Worm (Caenorhabditis elegans) whole organism, L2 larva: ENCODE results near the gene ZK593.3.

Source experiments
- C34F6.9 ChIP-seq: fragments of 150-350 bp; optimal IDR thresholded peaks from 2 replicates; lab custom pipeline; 2014; ENCODE audit warnings: missing biosample characterization, missing genetic modification characterization
- F13H6.1 ChIP-seq: sonication (generic microtip); optimal IDR thresholded peaks from 2 replicates; lab custom pipeline; 2016; ENCODE audit warnings: missing genetic modification characterization, missing compliant biosample characterization
- R02D3.7 ChIP-seq: fragments of 150-350 bp; optimal IDR thresholded peaks from 2 replicates; lab custom pipeline; 2014; ENCODE audit warnings: missing biosample characterization, missing genetic modification characterization
- Y55F3AM.14 ChIP-seq: fragments of 200-800 bp; sonication (Bioruptor generic); optimal IDR thresholded peaks from 2 replicates; lab custom pipeline; 2018; ENCODE audit warnings: mild to moderate bottlenecking, missing genetic modification characterization, missing compliant biosample characterization
- ZK546.5 ChIP-seq: sonication (generic microtip); optimal IDR thresholded peaks from 2 replicates; lab custom pipeline; 2017; ENCODE audit warnings: missing biosample characterization, missing genetic modification characterization
- aly-2 ChIP-seq: fragments of 150-350 bp; optimal IDR thresholded peaks from 2 replicates; lab custom pipeline; 2014; ENCODE audit warnings: missing biosample characterization, missing genetic modification characterization
- ama-1 ChIP-seq: fragments of 150-350 bp; optimal IDR thresholded peaks from 2 replicates; lab custom pipeline; 2018; ENCODE audit warnings: inconsistent platforms
- blmp-1 ChIP-seq: sonication (generic microtip); optimal IDR thresholded peaks from 2 replicates; lab custom pipeline; 2017; ENCODE audit warnings: missing genetic modification characterization, mild to moderate bottlenecking, missing compliant biosample characterization, antibody characterized with exemption, moderate library complexity; ENCODE audit not compliant: insufficient read depth
- ceh-16 ChIP-seq: fragments of 150-350 bp; optimal IDR thresholded peaks from 2 replicates; lab custom pipeline; 2014; ENCODE audit warnings: missing biosample characterization, missing genetic modification characterization
- ceh-82 ChIP-seq: fragments of 150-350 bp; optimal IDR thresholded peaks from 2 replicates; lab custom pipeline; 2014; ENCODE audit warnings: missing biosample characterization, missing genetic modification characterization
- crh-2 ChIP-seq: sonication (generic microtip); optimal IDR thresholded peaks from 2 replicates; lab custom pipeline; 2017; ENCODE audit warnings: missing biosample characterization, missing genetic modification characterization
- dmd-4 ChIP-seq: sonication (generic microtip); optimal IDR thresholded peaks from 2 replicates; lab custom pipeline; 2017; ENCODE audit warnings: missing biosample characterization, missing genetic modification characterization
- egl-27 ChIP-seq: sonication (generic microtip); optimal IDR thresholded peaks from 3 replicates; lab custom pipeline; 2017; ENCODE audit warnings: missing biosample characterization, missing genetic modification reagents, missing genetic modification characterization
- elt-1 ChIP-seq: fragments of 150-350 bp; optimal IDR thresholded peaks from 2 replicates; lab custom pipeline; 2014; ENCODE audit warnings: missing biosample characterization, missing genetic modification characterization
- fos-1 ChIP-seq: fragments of 150-350 bp; optimal IDR thresholded peaks from 2 replicates; lab custom pipeline; 2014; ENCODE audit warnings: missing biosample characterization, missing genetic modification characterization
- gmeb-1 ChIP-seq: fragments of 150-350 bp; optimal IDR thresholded peaks from 2 replicates; lab custom pipeline; 2014; ENCODE audit warnings: missing biosample characterization, missing genetic modification characterization
- lin-11 ChIP-seq: fragments of 150-350 bp; sonication (generic microtip); optimal IDR thresholded peaks from 2 replicates; lab custom pipeline; 2014; ENCODE audit warnings: missing biosample characterization, missing genetic modification characterization, inconsistent platforms, mixed read lengths
- lin-13 ChIP-seq: fragments of 150-350 bp; optimal IDR thresholded peaks from 2 replicates; lab custom pipeline; 2014; ENCODE audit warnings: missing biosample characterization, missing genetic modification reagents, missing genetic modification characterization
- lin-39 ChIP-seq: fragments of 150-350 bp; optimal IDR thresholded peaks from 2 replicates; lab custom pipeline; 2014; ENCODE audit warnings: missing biosample characterization, missing genetic modification reagents, missing genetic modification characterization
- lsy-2 ChIP-seq, 2 experiments: fragments of 150-350 bp in 1 of 2; sonication (generic microtip) in 1 of 2; optimal IDR thresholded peaks; 2 replicates each; lab custom pipeline; 2014 to 2017; ENCODE audit warnings: missing biosample characterization in 2 of 2, missing genetic modification characterization in 2 of 2
- mab-5 ChIP-seq: fragments of 150-350 bp; optimal IDR thresholded peaks from 2 replicates; lab custom pipeline; 2014; ENCODE audit warnings: missing biosample characterization, missing genetic modification characterization
- mbf-1 ChIP-seq: sonication (generic microtip); optimal IDR thresholded peaks from 2 replicates; lab custom pipeline; 2017; ENCODE audit warnings: missing biosample characterization, missing genetic modification characterization
- mdl-1 ChIP-seq, 2 experiments: fragments of 150-350 bp in 1 of 2; sonication (generic microtip) in 1 of 2; optimal IDR thresholded peaks; 2 replicates each; lab custom pipeline; 2017; ENCODE audit warnings: missing biosample characterization in 2 of 2, missing genetic modification characterization in 2 of 2
- nhr-10 ChIP-seq: sonication (generic microtip); optimal IDR thresholded peaks from 2 replicates; lab custom pipeline; 2017; ENCODE audit warnings: missing biosample characterization, missing genetic modification characterization
- nhr-11 ChIP-seq: fragments of 150-350 bp; optimal IDR thresholded peaks from 2 replicates; lab custom pipeline; 2014; ENCODE audit warnings: missing biosample characterization, missing genetic modification characterization
- nhr-129 ChIP-seq: fragments of 150-350 bp; optimal IDR thresholded peaks from 2 replicates; lab custom pipeline; 2014; ENCODE audit warnings: missing biosample characterization, missing genetic modification characterization
- nhr-21 ChIP-seq: fragments of 150-350 bp; optimal IDR thresholded peaks from 2 replicates; lab custom pipeline; 2014; ENCODE audit warnings: missing biosample characterization, missing genetic modification characterization
- nhr-23 ChIP-seq: fragments of 150-350 bp; optimal IDR thresholded peaks from 2 replicates; lab custom pipeline; 2014; ENCODE audit warnings: missing biosample characterization, missing genetic modification reagents, missing genetic modification characterization
- nhr-237 ChIP-seq: fragments of 150-350 bp; optimal IDR thresholded peaks from 2 replicates; lab custom pipeline; 2014; ENCODE audit warnings: missing biosample characterization, missing genetic modification characterization
- nhr-25 ChIP-seq: fragments of 150-350 bp; sonication (generic microtip); optimal IDR thresholded peaks from 3 replicates; lab custom pipeline; 2014; ENCODE audit warnings: missing biosample characterization, missing genetic modification characterization
- nhr-6 ChIP-seq: fragments of 150-350 bp; optimal IDR thresholded peaks from 2 replicates; lab custom pipeline; 2014; ENCODE audit warnings: missing biosample characterization, missing genetic modification characterization
- nhr-77 ChIP-seq: fragments of 150-350 bp; optimal IDR thresholded peaks from 2 replicates; lab custom pipeline; 2014; ENCODE audit warnings: missing biosample characterization, missing genetic modification characterization
- peb-1 ChIP-seq: fragments of 150-350 bp; optimal IDR thresholded peaks from 2 replicates; lab custom pipeline; 2014; ENCODE audit warnings: missing biosample characterization, missing genetic modification characterization
- sem-4 ChIP-seq: fragments of 150-350 bp; optimal IDR thresholded peaks from 2 replicates; lab custom pipeline; 2014; ENCODE audit warnings: missing biosample characterization, missing genetic modification reagents, missing genetic modification characterization
- skn-1 ChIP-seq: sonication (generic microtip); optimal IDR thresholded peaks from 2 replicates; lab custom pipeline; 2017; ENCODE audit warnings: missing biosample characterization, missing genetic modification characterization
- sma-3 ChIP-seq: sonication (generic microtip); optimal IDR thresholded peaks from 2 replicates; lab custom pipeline; 2016; ENCODE audit warnings: missing genetic modification reagents, missing genetic modification characterization, missing compliant biosample characterization
- sma-9 ChIP-seq, 2 experiments: fragments of 150-350 bp in 1 of 2; sonication (generic microtip) in 1 of 2; optimal IDR thresholded peaks; 2 replicates each; lab custom pipeline; 2014 to 2016; ENCODE audit warnings: missing genetic modification characterization in 2 of 2, mild to moderate bottlenecking in 1 of 2, missing biosample characterization in 1 of 2, missing compliant biosample characterization in 1 of 2, missing genetic modification reagents in 1 of 2, moderate library complexity in 1 of 2
- snpc-4 ChIP-seq: fragments of 150-350 bp; optimal IDR thresholded peaks from 2 replicates; lab custom pipeline; 2014; ENCODE audit warnings: missing biosample characterization, missing genetic modification characterization
- unc-39 ChIP-seq: fragments of 150-350 bp; optimal IDR thresholded peaks from 2 replicates; lab custom pipeline; 2014; ENCODE audit warnings: missing biosample characterization, missing genetic modification characterization
- unc-55 ChIP-seq: fragments of 150-350 bp; sonication (generic microtip); optimal IDR thresholded peaks from 3 replicates; lab custom pipeline; 2014; ENCODE audit warnings: missing biosample characterization, missing genetic modification reagents, missing genetic modification characterization
- unc-62 ChIP-seq: fragments of 150-350 bp; optimal IDR thresholded peaks from 2 replicates; lab custom pipeline; 2014; ENCODE audit warnings: missing biosample characterization, missing genetic modification reagents, missing genetic modification characterization
- zag-1 ChIP-seq: fragments of 150-350 bp; optimal IDR thresholded peaks from 2 replicates; lab custom pipeline; 2014; ENCODE audit warnings: missing biosample characterization, missing genetic modification characterization
- ztf-1 ChIP-seq: fragments of 200-800 bp; sonication (Bioruptor generic); conservative IDR thresholded peaks from 2 replicates; pipeline ENCODE4 v1.3.6; 2022; ENCODE audit warnings: missing genetic modification characterization, missing compliant biosample characterization
- ztf-4 ChIP-seq: fragments of 150-350 bp; optimal IDR thresholded peaks from 2 replicates; lab custom pipeline; 2014; ENCODE audit warnings: missing biosample characterization, missing genetic modification characterization

ZK593.3 gene

DNA sequence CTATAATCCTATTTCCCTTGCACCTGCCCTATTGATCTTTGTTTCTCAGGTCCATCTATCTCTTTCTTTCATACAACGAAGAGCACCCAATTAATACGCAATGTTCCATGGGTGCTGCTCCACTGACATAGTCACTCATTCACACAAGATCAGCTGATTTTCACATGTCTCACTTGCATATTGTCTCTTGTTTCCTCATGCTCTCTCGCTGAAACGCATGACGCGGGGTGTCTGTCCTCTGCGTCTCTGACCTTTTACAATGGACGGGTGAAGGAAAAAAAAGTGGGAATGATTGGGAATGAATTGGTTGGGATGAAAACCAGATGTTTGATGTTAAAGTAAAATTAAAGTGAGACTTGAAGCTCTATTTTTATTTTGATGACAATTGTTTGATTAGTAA is 19.8 kb downstream of the ZK593.3 start:
- TF ChIP-seq nhr-6 = peak; percentile 82
- TF ChIP-seq unc-55 = peak; percentile 34
- peak; percentile 96 for TF ChIP-seq sma-9 (GFP tag; optimal IDR thresholded peaks at IDR 0.05; lab: Kevin White, UChicago)
- TF ChIP-seq sma-9 (tag; optimal IDR thresholded peaks at IDR 0.05; lab: Kevin White, UChicago) = no peak
- peak; percentile 60 for TF ChIP-seq zag-1 (tag; lab: Kevin White, UChicago)
- TF ChIP-seq sem-4 (tag; lab: Kevin White, UChicago) = peak; percentile 91
- no peak for TF ChIP-seq nhr-23 (tag; lab: Kevin White, UChicago)
- TF ChIP-seq nhr-77 (tag; lab: Kevin White, UChicago) = no peak
- TF ChIP-seq lin-13 (GFP tag; lab: Kevin White, UChicago) = peak; percentile 77
- peak; percentile 71 for TF ChIP-seq sma-3 (GFP tag; lab: Kevin White, UChicago)
- TF ChIP-seq blmp-1 = peak; percentile 52
- peak; percentile 74 for TF ChIP-seq nhr-25
- TF ChIP-seq Y55F3AM.14 (GFP tag; lab: Kevin White, UChicago) = peak; percentile 80
- peak; percentile 64 for TF ChIP-seq gmeb-1 (tag; lab: Kevin White, UChicago)
- TF ChIP-seq ztf-4 (tag; lab: Kevin White, UChicago) = peak; percentile 90
- TF ChIP-seq lsy-2 (tag; optimal IDR thresholded peaks at IDR 0.05; lab: Kevin White, UChicago) = peak; percentile 39 to 93
- peak in 1 of 2 experiments; percentile 86 for TF ChIP-seq mdl-1 (tag; optimal IDR thresholded peaks at IDR 0.05; lab: Kevin White, UChicago)
- no peak for TF ChIP-seq peb-1 (tag; lab: Kevin White, UChicago)
- TF ChIP-seq fos-1 (tag; lab: Kevin White, UChicago) = peak; percentile 66
- peak; percentile 96 for TF ChIP-seq C34F6.9 (tag; lab: Kevin White, UChicago)
- TF ChIP-seq crh-2 (tag; lab: Kevin White, UChicago) = peak; percentile 88
- TF ChIP-seq mab-5 (tag; lab: Kevin White, UChicago) = peak; percentile 50
- peak; percentile 31 for TF ChIP-seq skn-1 (tag; lab: Kevin White, UChicago)
- peak; percentile 78 for TF ChIP-seq egl-27 (tag; lab: Kevin White, UChicago)
- peak; percentile 93 for TF ChIP-seq F13H6.1 (tag; lab: Kevin White, UChicago)
- no peak for TF ChIP-seq elt-1 (tag; lab: Kevin White, UChicago)
- no peak for TF ChIP-seq mbf-1 (tag; lab: Kevin White, UChicago)
- peak; percentile 84 for TF ChIP-seq ama-1 (lab: Kevin White, UChicago)
- no peak for TF ChIP-seq ZK546.5 (tag; lab: Kevin White, UChicago)
- peak; percentile 80 for TF ChIP-seq nhr-21 (tag; lab: Kevin White, UChicago)
- TF ChIP-seq lin-11 (tag; lab: Kevin White, UChicago) = peak; percentile 74
- peak; percentile 46 for TF ChIP-seq snpc-4 (tag; lab: Kevin White, UChicago)
- TF ChIP-seq dmd-4 (tag; lab: Kevin White, UChicago) = no peak
- TF ChIP-seq nhr-237 (tag; lab: Kevin White, UChicago) = no peak
- TF ChIP-seq nhr-129 (tag; lab: Kevin White, UChicago) = peak; percentile 97

DNA sequence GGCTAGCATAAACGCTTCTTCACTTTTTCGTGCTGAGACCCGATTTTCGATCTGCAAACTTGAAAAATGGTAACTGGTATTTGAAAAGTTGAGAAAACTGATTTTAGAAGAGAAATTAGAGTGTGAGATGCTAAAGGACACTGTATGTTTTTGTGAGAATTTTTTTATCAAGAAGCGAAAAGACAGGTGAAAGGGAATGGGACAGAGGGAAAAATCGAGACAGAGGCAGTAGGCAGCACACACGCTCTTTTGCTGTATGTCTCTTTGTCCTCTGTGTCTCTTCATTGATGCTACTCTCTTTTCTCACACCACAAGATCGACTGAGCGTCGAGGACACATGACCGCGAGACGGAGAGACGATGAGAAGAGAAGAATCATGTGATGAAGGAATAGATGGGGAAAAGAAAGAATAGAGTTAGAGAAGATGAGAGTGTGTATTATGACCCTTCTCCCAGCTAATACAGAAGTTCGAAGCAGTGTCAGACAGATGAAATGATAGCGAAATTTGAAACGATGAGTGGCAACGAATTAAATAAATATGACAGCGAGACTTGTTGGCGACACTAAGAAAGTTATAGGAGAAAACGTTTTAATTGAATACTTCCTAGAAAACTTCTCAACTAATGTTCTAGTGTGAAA is 20.5 kb downstream of the ZK593.3 start, which contains the start of gene lgg-2:
Gene lgg-2, minus strand, starts transcription at position 51 of the 639 bp plus-strand sequence.
- peak; percentile 87 for TF ChIP-seq lin-13 (GFP tag; lab: Kevin White, UChicago)
- TF ChIP-seq nhr-11 (tag; lab: Kevin White, UChicago) = no peak
- TF ChIP-seq unc-39 (tag; lab: Kevin White, UChicago) = no peak
- TF ChIP-seq gmeb-1 (tag; lab: Kevin White, UChicago) = peak; percentile 88
- TF ChIP-seq lin-11 (tag; lab: Kevin White, UChicago) = peak; percentile 82
- no peak for TF ChIP-seq R02D3.7 (tag; lab: Kevin White, UChicago)
- TF ChIP-seq peb-1 (tag; lab: Kevin White, UChicago) = no peak
- peak; percentile 97 for TF ChIP-seq ztf-4 (tag; lab: Kevin White, UChicago)
- TF ChIP-seq unc-62 (GFP tag; lab: Kevin White, UChicago) = peak; percentile 93
- TF ChIP-seq nhr-129 (tag; lab: Kevin White, UChicago) = peak; percentile 98
- TF ChIP-seq sma-9 (GFP tag; optimal IDR thresholded peaks at IDR 0.05; lab: Kevin White, UChicago) = peak; percentile 99
- TF ChIP-seq sma-9 (tag; optimal IDR thresholded peaks at IDR 0.05; lab: Kevin White, UChicago) = no peak
- TF ChIP-seq fos-1 (tag; lab: Kevin White, UChicago) = peak; percentile 97
- peak; percentile 79 to 97 for TF ChIP-seq mdl-1 (tag; optimal IDR thresholded peaks at IDR 0.05; lab: Kevin White, UChicago)
- no peak for TF ChIP-seq aly-2 (tag; lab: Kevin White, UChicago)
- peak; percentile 92 for TF ChIP-seq mab-5 (tag; lab: Kevin White, UChicago)
- TF ChIP-seq egl-27 (tag; lab: Kevin White, UChicago) = peak; percentile 97
- TF ChIP-seq blmp-1 = peak; percentile 99
- TF ChIP-seq ceh-16 (tag; lab: Kevin White, UChicago) = peak; percentile 57
- peak; percentile 75 to 95 for TF ChIP-seq lsy-2 (tag; optimal IDR thresholded peaks at IDR 0.05; lab: Kevin White, UChicago)
- peak; percentile 98 for TF ChIP-seq nhr-6
- TF ChIP-seq nhr-10 (tag; lab: Kevin White, UChicago) = peak; percentile 70
- TF ChIP-seq nhr-21 (tag; lab: Kevin White, UChicago) = peak; percentile 98
- TF ChIP-seq nhr-237 (tag; lab: Kevin White, UChicago) = no peak
- peak; percentile 21 for TF ChIP-seq ceh-82 (tag; lab: Kevin White, UChicago)
- TF ChIP-seq Y55F3AM.14 (GFP tag; lab: Kevin White, UChicago) = peak; percentile 94
- TF ChIP-seq zag-1 (tag; lab: Kevin White, UChicago) = peak; percentile 78
- TF ChIP-seq unc-55 = peak; percentile 80
- TF ChIP-seq mbf-1 (tag; lab: Kevin White, UChicago) = no peak
- TF ChIP-seq nhr-25 = peak; percentile 98
- peak; percentile 98 for TF ChIP-seq sma-3 (GFP tag; lab: Kevin White, UChicago)
- TF ChIP-seq nhr-23 (tag; lab: Kevin White, UChicago) = no peak
- no peak for TF ChIP-seq ama-1 (lab: Kevin White, UChicago)
- TF ChIP-seq skn-1 (tag; lab: Kevin White, UChicago) = peak; percentile 52
- TF ChIP-seq ztf-1 (GFP tag; lab: Robert Waterston, UW) = no peak
- TF ChIP-seq sem-4 (tag; lab: Kevin White, UChicago) = peak; percentile 94
- peak; percentile 53 for TF ChIP-seq lin-39 (tag; lab: Kevin White, UChicago)
- TF ChIP-seq crh-2 (tag; lab: Kevin White, UChicago) = peak; percentile 98
- TF ChIP-seq snpc-4 (tag; lab: Kevin White, UChicago) = peak; percentile 89
- peak; percentile 98 for TF ChIP-seq F13H6.1 (tag; lab: Kevin White, UChicago)
